Fruit fly (Drosophila melanogaster) whole organism: ENCODE data around the gene CG6693.

Experiments
- CG8478 ChIP-seq: fragments of >200 bp; optimal IDR thresholded peaks from 2 replicates; lab custom pipeline; 2018; ENCODE audit warnings: inconsistent platforms
- EcR ChIP-seq, 2 experiments: fragments of >200 bp; optimal IDR thresholded peaks; 2 replicates each; lab custom pipeline; 2017; ENCODE audit warnings: missing biosample characterization in 2 of 2, missing genetic modification characterization in 2 of 2, missing genetic modification reagents in 2 of 2
- pan ChIP-seq: fragments of >200 bp; optimal IDR thresholded peaks from 2 replicates; lab custom pipeline; 2017
- psq ChIP-seq: fragments of >200 bp; optimal IDR thresholded peaks from 2 replicates; lab custom pipeline; 2017
- usp ChIP-seq: fragments of >200 bp; optimal IDR thresholded peaks from 2 replicates; lab custom pipeline; 2017; ENCODE audit warnings: missing biosample characterization, missing genetic modification characterization, mixed read lengths

- TF ChIP-seq usp = no peak
- TF ChIP-seq CG8478 = no peak
- no peak for TF ChIP-seq EcR (GFP tag; optimal IDR thresholded peaks at IDR 0.05; lab: Kevin White, UChicago)
- TF ChIP-seq pan (lab: Kevin White, UChicago) = no peak
- no peak for TF ChIP-seq psq (lab: Kevin White, UChicago)
These were observed 42.1 kb upstream of the CG6693 start for dm6 chr3R:11263579-11263978.
